Worm (Caenorhabditis elegans) whole organism, midembryonic: Measurements from ENCODE around the gene K10C2.12.

Source experiments
- T22C8.4 ChIP-seq: fragments of 200-800 bp; sonication (Bioruptor generic); IDR thresholded peaks from 2 replicates; pipeline ENCODE4 v1.3.6; 2022; ENCODE audit warnings: missing genetic modification characterization, missing compliant biosample characterization
- flt-1 ChIP-seq: fragments of 200-800 bp; sonication (Bioruptor generic); IDR thresholded peaks from 2 replicates; pipeline ENCODE4 v1.3.6; 2022; ENCODE audit warnings: missing genetic modification characterization, missing compliant biosample characterization
- klf-2 ChIP-seq: fragments of 200-800 bp; sonication (Bioruptor generic); conservative IDR thresholded peaks from 2 replicates; pipeline ENCODE4 v1.3.6; 2022; ENCODE audit warnings: missing genetic modification reagents, missing genetic modification characterization, missing compliant biosample characterization
- med-1 ChIP-seq: sonication (generic microtip); optimal IDR thresholded peaks from 2 replicates; lab custom pipeline; 2017; ENCODE audit warnings: missing genetic modification characterization, mild to moderate bottlenecking, missing compliant biosample characterization, antibody characterized with exemption, missing genetic modification reagents; ENCODE audit not compliant: insufficient read depth
- ref-1 ChIP-seq: fragments of 200-800 bp; sonication (Bioruptor generic); conservative IDR thresholded peaks from 2 replicates; pipeline ENCODE4 v1.3.6; 2022; ENCODE audit warnings: missing genetic modification reagents, missing genetic modification characterization, missing compliant biosample characterization
- tab-1 ChIP-seq: fragments of 200-800 bp; sonication (Bioruptor generic); IDR thresholded peaks from 2 replicates; pipeline ENCODE4 v1.3.6; 2022; ENCODE audit warnings: missing genetic modification characterization, missing compliant biosample characterization

DNA sequence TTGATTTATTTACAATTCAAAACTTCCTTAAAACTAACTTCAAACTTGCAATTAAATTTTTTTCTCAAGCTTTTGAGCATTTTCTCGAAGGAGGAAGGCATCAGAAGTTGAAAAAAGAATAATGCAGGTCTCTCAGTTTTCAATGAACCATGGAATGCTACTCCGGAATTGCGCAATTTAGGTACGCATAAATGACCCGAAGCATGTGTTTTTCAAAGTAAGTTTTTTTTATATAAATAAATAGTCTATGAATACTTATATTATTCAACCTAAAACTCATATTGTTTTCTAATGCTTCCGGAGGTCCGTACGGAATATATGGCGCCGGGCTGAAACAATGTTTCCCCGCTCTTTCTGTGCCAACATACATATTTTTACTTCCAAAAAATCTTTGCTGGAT, 13.1 kb upstream of the K10C2.12 start, which contains the start of gene K10C2.2:
- TF ChIP-seq T22C8.4 (GFP tag; lab: Robert Waterston, UW), result no peak
- TF ChIP-seq tab-1, result no peak
- no peak for TF ChIP-seq flt-1 (GFP tag; lab: Robert Waterston, UW)
- TF ChIP-seq ref-1 (GFP tag; lab: Robert Waterston, UW), result no peak
- TF ChIP-seq med-1 (GFP tag; lab: Kevin White, UChicago), result no peak
- no peak for TF ChIP-seq klf-2 (GFP tag; lab: Robert Waterston, UW)
